Worm (Caenorhabditis elegans): ENCODE results near the gene hel-1.

ce11 chrII:8345613-8346012 lies 16.9 kb upstream of the hel-1 start:
- TF ChIP-seq mdl-1 (tag; optimal IDR thresholded peaks at IDR 0.05) (no peak), lsy-2 (tag; optimal IDR thresholded peaks at IDR 0.05) (no peak), ama-1 (optimal IDR thresholded peaks at IDR 0.05) (no peak), aly-2 (tag; optimal IDR thresholded peaks at IDR 0.05) (no peak), nhr-12 (tag; optimal IDR thresholded peaks at IDR 0.05) (no peak), lin-39 (tag; optimal IDR thresholded peaks at IDR 0.05) (no peak), ceh-16 (tag; optimal IDR thresholded peaks at IDR 0.05) (no peak), unc-62 (GFP tag; optimal IDR thresholded peaks at IDR 0.05) (no peak), nhr-25 (tag; optimal IDR thresholded peaks at IDR 0.05) (no peak), zag-1 (tag; optimal IDR thresholded peaks at IDR 0.05) (no peak), unc-39 (tag; optimal IDR thresholded peaks at IDR 0.05) (no peak), ZK546.5 (tag; optimal IDR thresholded peaks at IDR 0.05) (no peak), sem-4 (tag; optimal IDR thresholded peaks at IDR 0.05) (no peak)
